Worm (Caenorhabditis elegans) whole organism, early embryonic: ENCODE data around the gene Y97E10AR.6.

ENCODE experiments used
- ama-1 ChIP-seq: fragments of 150-350 bp; optimal IDR thresholded peaks from 2 replicates; lab custom pipeline; 2014
- ceh-36 ChIP-seq: sonication (generic microtip); optimal IDR thresholded peaks from 2 replicates; lab custom pipeline; 2016; ENCODE audit warnings: missing genetic modification characterization, inconsistent platforms, missing compliant biosample characterization
- flt-1 ChIP-seq: fragments of 200-800 bp; sonication (Bioruptor generic); IDR thresholded peaks from 2 replicates; pipeline ENCODE4 v1.3.6; 2022; ENCODE audit warnings: missing genetic modification characterization, missing compliant biosample characterization
- sea-1 ChIP-seq: fragments of 200-800 bp; sonication (Bioruptor generic); conservative IDR thresholded peaks from 2 replicates; pipeline ENCODE4 v1.3.6; 2022; ENCODE audit warnings: missing genetic modification characterization, missing compliant biosample characterization
- tra-4 ChIP-seq: sonication (generic microtip); optimal IDR thresholded peaks from 2 replicates; lab custom pipeline; 2017; ENCODE audit warnings: missing genetic modification characterization, missing compliant biosample characterization

DNA sequence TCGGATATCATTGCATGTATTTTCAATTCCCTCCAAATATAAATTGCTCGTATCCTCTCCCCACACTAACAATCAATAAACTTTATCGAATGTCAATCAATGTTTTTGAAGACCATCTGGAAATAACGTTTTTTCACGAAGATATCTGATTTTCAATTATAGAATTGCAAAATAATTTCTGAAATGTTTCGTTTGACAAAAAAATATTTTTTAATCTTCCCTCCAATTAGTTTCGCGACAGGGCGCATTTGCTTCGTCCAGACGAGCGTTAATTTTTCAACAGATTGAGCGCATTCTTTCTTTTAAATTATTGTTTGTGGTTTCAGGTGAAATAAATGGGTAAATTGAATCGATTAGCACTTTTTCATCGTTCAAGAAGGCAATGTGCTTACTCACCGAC is 17.4 kb upstream of the Y97E10AR.6 start, which contains the start of gene vars-1:
- TF ChIP-seq tra-4 (tag; lab: Kevin White, UChicago) (no peak), ama-1 (lab: Kevin White, UChicago) (no peak), flt-1 (GFP tag; lab: Robert Waterston, UW) (no peak), ceh-36 (no peak), sea-1 (GFP tag; lab: Robert Waterston, UW) (no peak)
